Worm (Caenorhabditis elegans): ENCODE results near the gene tag-124.

The tag-124 gene

DNA sequence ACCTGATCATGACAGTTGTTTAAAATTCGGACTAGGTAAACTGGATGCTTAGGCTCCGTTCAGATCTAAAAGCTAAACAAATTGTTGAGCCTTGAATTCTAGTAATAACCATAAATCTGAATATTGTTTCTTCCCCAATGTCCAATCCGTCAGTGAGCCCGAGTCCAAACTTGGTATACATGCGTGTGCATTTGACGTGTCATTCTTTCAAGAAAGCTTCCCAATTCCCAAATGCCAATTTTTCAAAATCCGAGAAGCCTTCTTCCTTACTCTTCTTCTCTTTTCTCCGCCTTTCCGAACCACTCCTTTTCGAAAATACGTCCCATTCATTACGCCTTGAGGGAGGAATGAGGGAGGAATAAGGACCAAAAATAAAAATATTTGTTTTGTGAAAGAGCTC lies 14.4 kb upstream of the tag-124 start:
- TF ChIP-seq M03D4.4 (tag; optimal IDR thresholded peaks at IDR 0.05) (no peak), nhr-237 (tag; optimal IDR thresholded peaks at IDR 0.05) (no peak), elt-1 (tag; optimal IDR thresholded peaks at IDR 0.05; ENCODE audit: borderline replicate concordance, insufficient read depth) (no peak), flh-1 (GFP tag; optimal IDR thresholded peaks at IDR 0.05) (no peak), nhr-12 (tag; optimal IDR thresholded peaks at IDR 0.05) (no peak), tbx-8 (GFP tag; optimal IDR thresholded peaks at IDR 0.05) (no peak), nhr-76 (tag; optimal IDR thresholded peaks at IDR 0.05) (no peak), bed-3 (GFP tag; optimal IDR thresholded peaks at IDR 0.05) (no peak), lin-13 (tag; optimal IDR thresholded peaks at IDR 0.05) (no peak), lsy-2 (tag; optimal IDR thresholded peaks at IDR 0.05) (no peak), blmp-1 (tag; optimal IDR thresholded peaks at IDR 0.05) (no peak), nhr-2 (tag; optimal IDR thresholded peaks at IDR 0.05) (no peak), ceh-39 (tag; optimal IDR thresholded peaks at IDR 0.05) (no peak), elt-3 (tag; optimal IDR thresholded peaks at IDR 0.05) (no peak)

DNA sequence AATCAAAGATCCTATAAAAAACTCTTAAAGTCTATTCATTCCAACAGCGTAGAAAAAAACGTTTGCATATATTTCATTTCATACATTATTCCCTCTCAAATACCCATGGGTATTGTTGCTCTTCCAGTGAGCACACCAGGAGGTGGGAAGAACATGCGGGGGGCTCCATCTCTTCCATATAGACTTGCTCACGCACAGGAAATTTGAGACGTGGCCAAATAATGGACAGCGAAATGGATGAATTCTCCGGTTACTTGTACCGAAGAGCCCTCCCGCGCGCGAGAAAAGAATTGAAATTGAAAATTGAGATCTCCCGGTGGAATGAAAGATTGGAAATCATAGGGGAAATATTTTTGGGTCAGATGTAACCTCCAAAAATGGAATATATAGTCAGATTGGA lies 13.5 kb upstream of the tag-124 start:
- TF ChIP-seq nhr-237 (tag; optimal IDR thresholded peaks at IDR 0.05) (no peak), flh-1 (GFP tag; optimal IDR thresholded peaks at IDR 0.05) (no peak), blmp-1 (tag; optimal IDR thresholded peaks at IDR 0.05) (no peak), nhr-28 (tag; optimal IDR thresholded peaks at IDR 0.05) (no peak), sptf-1 (tag; optimal IDR thresholded peaks at IDR 0.05) (no peak), unc-62 (GFP tag; optimal IDR thresholded peaks at IDR 0.05) (no peak), tbx-8 (GFP tag; optimal IDR thresholded peaks at IDR 0.05) (no peak), lsy-2 (tag; optimal IDR thresholded peaks at IDR 0.05) (no peak), mls-2 (tag; optimal IDR thresholded peaks at IDR 0.05) (no peak), ham-2 (GFP tag; optimal IDR thresholded peaks at IDR 0.05) (no peak), M03D4.4 (tag; optimal IDR thresholded peaks at IDR 0.05) (no peak), ceh-39 (tag; optimal IDR thresholded peaks at IDR 0.05) (no peak), nhr-2 (tag; optimal IDR thresholded peaks at IDR 0.05) (no peak)

DNA sequence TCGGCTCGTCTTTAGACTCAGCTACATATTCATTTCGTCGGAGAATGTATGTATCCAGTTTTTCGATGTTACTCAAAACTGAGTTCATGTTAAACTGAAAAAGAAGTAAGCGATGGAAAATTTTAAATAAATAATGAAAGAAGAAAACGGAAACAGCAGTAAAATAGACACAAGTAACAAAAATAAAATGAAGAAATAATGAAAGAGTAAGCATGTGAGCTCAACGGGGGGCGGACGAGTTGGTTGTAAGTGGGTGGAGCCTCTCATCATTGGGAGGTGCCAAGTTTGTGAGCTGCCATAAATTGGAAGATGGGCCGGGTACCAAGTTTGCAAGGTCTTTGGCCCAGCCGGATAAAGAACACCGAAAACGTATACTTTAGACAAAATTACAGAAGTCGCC lies 7.6 kb upstream of the tag-124 start, which contains the start of gene wee-1.1:
wee-1.1 (minus strand) TSS at position 101 of the 400 bp plus-strand sequence.
- no peak for TF ChIP-seq snpc-4 (tag; optimal IDR thresholded peaks at IDR 0.05)
- TF ChIP-seq elt-1 (tag; optimal IDR thresholded peaks at IDR 0.05; ENCODE audit: borderline replicate concordance, insufficient read depth): no peak
- no peak for TF ChIP-seq nhr-28 (tag; optimal IDR thresholded peaks at IDR 0.05)
- TF ChIP-seq pha-4 (tag; optimal IDR thresholded peaks at IDR 0.05): no peak
- no peak for TF ChIP-seq ces-1 (GFP tag; optimal IDR thresholded peaks at IDR 0.05)
- TF ChIP-seq nhr-237 (tag; optimal IDR thresholded peaks at IDR 0.05): no peak
- TF ChIP-seq hlh-1 (tag; optimal IDR thresholded peaks at IDR 0.05): no peak
- no peak for TF ChIP-seq tbx-8 (GFP tag; optimal IDR thresholded peaks at IDR 0.05)
- no peak for TF ChIP-seq ceh-83 (GFP tag; optimal IDR thresholded peaks at IDR 0.05)
- TF ChIP-seq ceh-43 (GFP tag; optimal IDR thresholded peaks at IDR 0.05): no peak
- no peak for TF ChIP-seq zip-8 (tag; optimal IDR thresholded peaks at IDR 0.05)
- no peak for TF ChIP-seq lin-13 (tag; optimal IDR thresholded peaks at IDR 0.05)
- TF ChIP-seq ham-2 (GFP tag; optimal IDR thresholded peaks at IDR 0.05): no peak
- TF ChIP-seq mep-1 (tag; optimal IDR thresholded peaks at IDR 0.05): no peak
- TF ChIP-seq cnd-1 (tag; optimal IDR thresholded peaks at IDR 0.05): no peak
- no peak for TF ChIP-seq drap-1 (GFP tag; optimal IDR thresholded peaks at IDR 0.05)
- no peak for TF ChIP-seq ceh-39 (tag; optimal IDR thresholded peaks at IDR 0.05)
- TF ChIP-seq nhr-12 (tag; optimal IDR thresholded peaks at IDR 0.05): no peak
- TF ChIP-seq sem-2 (GFP tag; optimal IDR thresholded peaks at IDR 0.05): no peak

DNA sequence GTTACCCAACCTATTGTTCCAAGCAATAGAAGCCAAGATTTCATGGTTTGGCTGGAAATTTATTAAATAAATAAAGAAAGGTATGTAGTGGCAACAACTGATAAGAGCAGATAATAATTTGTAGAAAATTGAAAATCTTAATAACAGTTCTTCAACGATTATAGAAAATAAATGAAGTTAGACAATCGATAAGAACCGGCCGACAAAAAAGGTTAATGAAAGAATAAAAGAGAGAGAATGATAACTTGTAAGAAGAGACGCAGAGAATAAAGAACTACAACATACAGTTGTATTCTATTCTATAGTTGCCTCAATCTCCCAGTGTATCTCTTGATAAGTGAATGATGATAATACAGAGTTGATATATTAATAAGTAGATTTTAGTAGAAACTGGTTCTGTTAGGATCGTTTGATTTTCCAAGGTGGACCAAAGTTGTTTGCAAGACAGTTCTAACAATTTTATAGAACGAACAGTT lies 4.3 kb upstream of the tag-124 start, which contains the start of gene ugt-58:
ugt-58 (minus strand) TSS at position 51 of the 476 bp plus-strand sequence.
- TF ChIP-seq blmp-1 (tag; optimal IDR thresholded peaks at IDR 0.05) (no peak), nhr-28 (tag; optimal IDR thresholded peaks at IDR 0.05) (peak; percentile 52), mep-1 (tag; optimal IDR thresholded peaks at IDR 0.05) (no peak)

DNA sequence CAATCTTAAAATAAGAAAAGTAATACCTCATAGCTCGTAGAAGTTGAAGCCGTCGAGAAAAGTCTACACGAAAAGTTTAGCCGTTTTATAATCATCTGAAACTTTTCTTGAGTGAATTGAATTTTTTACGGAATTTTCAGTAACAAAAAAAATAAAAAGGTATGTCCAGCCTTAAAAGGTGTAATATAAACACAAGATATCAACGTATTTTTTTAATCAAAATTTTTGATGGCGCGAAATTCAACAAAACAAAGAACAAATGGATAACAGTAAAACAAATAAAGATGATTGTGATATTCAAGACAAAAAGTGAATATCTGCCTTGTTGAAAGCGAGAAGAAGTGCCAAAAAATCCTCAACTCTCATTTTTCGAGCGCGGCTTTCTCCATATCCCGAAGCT lies 1.4 kb upstream of the tag-124 start, which contains the start of gene eral-1:
eral-1 (minus strand) TSS at position 101 of the 400 bp plus-strand sequence.
- no peak for TF ChIP-seq mls-2 (tag; optimal IDR thresholded peaks at IDR 0.05)
- no peak for TF ChIP-seq unc-39 (tag; optimal IDR thresholded peaks at IDR 0.05)
- no peak for TF ChIP-seq mep-1 (tag; optimal IDR thresholded peaks at IDR 0.05)
- TF ChIP-seq cnd-1 (tag; optimal IDR thresholded peaks at IDR 0.05): no peak
- TF ChIP-seq bed-3 (GFP tag; optimal IDR thresholded peaks at IDR 0.05): no peak
- no peak for TF ChIP-seq nhr-237 (tag; optimal IDR thresholded peaks at IDR 0.05)
- TF ChIP-seq sem-2 (GFP tag; optimal IDR thresholded peaks at IDR 0.05): no peak
- TF ChIP-seq flh-1 (GFP tag; optimal IDR thresholded peaks at IDR 0.05): no peak
- no peak for TF ChIP-seq ces-1 (GFP tag; optimal IDR thresholded peaks at IDR 0.05)
- TF ChIP-seq ceh-39 (tag; optimal IDR thresholded peaks at IDR 0.05): no peak
- no peak for TF ChIP-seq hlh-1 (tag; optimal IDR thresholded peaks at IDR 0.05)
- TF ChIP-seq unc-120 (tag; optimal IDR thresholded peaks at IDR 0.05; ENCODE audit: poor library complexity, severe bottlenecking): no peak
- TF ChIP-seq ceh-43 (GFP tag; optimal IDR thresholded peaks at IDR 0.05): no peak
- TF ChIP-seq pha-4 (tag; optimal IDR thresholded peaks at IDR 0.05): no peak
